Worm (Caenorhabditis elegans) whole organism, late embryonic: ENCODE data around the gene Y38F1A.1.

Experiments used
- dve-1 ChIP-seq: sonication (generic microtip); optimal IDR thresholded peaks from 2 replicates; lab custom pipeline; 2017; ENCODE audit warnings: antibody characterized with exemption, mild to moderate bottlenecking, missing genetic modification characterization, missing compliant biosample characterization
- nfya-1 ChIP-seq: sonication (generic microtip); optimal IDR thresholded peaks from 2 replicates; lab custom pipeline; 2017; ENCODE audit warnings: missing genetic modification characterization, mild to moderate bottlenecking, missing compliant biosample characterization, antibody characterized with exemption, moderate library complexity

- no peak for TF ChIP-seq dve-1 (tag; lab: Kevin White, UChicago)
- no peak for TF ChIP-seq nfya-1 (tag; lab: Kevin White, UChicago)
Observed at ce11 chrII:12961743-12962142, 7.2 kb upstream of the Y38F1A.1 start.
